Fruit fly (Drosophila melanogaster): Measurements from ENCODE around the gene Tom.

- TF ChIP-seq dsx (GFP tag; optimal IDR thresholded peaks at IDR 0.05; ENCODE audit: poor library complexity, severe bottlenecking) (no peak), acj6 (GFP tag; optimal IDR thresholded peaks at IDR 0.05) (no peak), Hr38 (GFP tag; optimal IDR thresholded peaks at IDR 0.05) (no peak), achi (GFP tag; optimal IDR thresholded peaks at IDR 0.05) (no peak), Sox15 (GFP tag; optimal IDR thresholded peaks at IDR 0.05) (no peak), CG8632 (GFP tag; optimal IDR thresholded peaks at IDR 0.05) (no peak), net (GFP tag; optimal IDR thresholded peaks at IDR 0.05) (no peak), CG10631 (GFP tag; optimal IDR thresholded peaks at IDR 0.05) (no peak), Hr39 (GFP tag; optimal IDR thresholded peaks at IDR 0.05) (no peak)
These were observed 3.6 kb downstream of the Tom start, which contains the start of gene Brd for dm6 chr3L:14972625-14973250.

Data from whole organism, prepupa.